Worm (Caenorhabditis elegans) whole organism, late embryonic: ENCODE measurements around the gene tebp-2.

ENCODE experiments used
- F13H6.1 ChIP-seq: sonication (generic microtip); optimal IDR thresholded peaks from 2 replicates; lab custom pipeline; 2016; ENCODE audit warnings: missing genetic modification characterization, missing compliant biosample characterization
- Y22D7AL.16 ChIP-seq: sonication (generic microtip); optimal IDR thresholded peaks from 2 replicates; lab custom pipeline; 2016; ENCODE audit warnings: missing genetic modification characterization, missing compliant biosample characterization
- ama-1 ChIP-seq: fragments of 150-350 bp; optimal IDR thresholded peaks from 2 replicates; lab custom pipeline; 2014
- ceh-34 ChIP-seq: sonication (generic microtip); optimal IDR thresholded peaks from 2 replicates; lab custom pipeline; 2016; ENCODE audit warnings: mild to moderate bottlenecking, missing genetic modification characterization, missing compliant biosample characterization
- fkh-10 ChIP-seq: fragments of 150-350 bp; optimal IDR thresholded peaks from 2 replicates; lab custom pipeline; 2014; ENCODE audit warnings: missing biosample characterization, missing genetic modification reagents, missing genetic modification characterization
- gmeb-2 ChIP-seq: sonication (generic microtip); optimal IDR thresholded peaks from 2 replicates; lab custom pipeline; 2016; ENCODE audit warnings: missing genetic modification characterization, inconsistent platforms, missing compliant biosample characterization
- nfya-1 ChIP-seq: sonication (generic microtip); optimal IDR thresholded peaks from 2 replicates; lab custom pipeline; 2017; ENCODE audit warnings: missing genetic modification characterization, mild to moderate bottlenecking, missing compliant biosample characterization, antibody characterized with exemption, moderate library complexity
- unc-55 ChIP-seq: sonication (generic microtip); optimal IDR thresholded peaks from 2 replicates; lab custom pipeline; 2017; ENCODE audit warnings: missing biosample characterization, missing genetic modification reagents, missing genetic modification characterization

DNA sequence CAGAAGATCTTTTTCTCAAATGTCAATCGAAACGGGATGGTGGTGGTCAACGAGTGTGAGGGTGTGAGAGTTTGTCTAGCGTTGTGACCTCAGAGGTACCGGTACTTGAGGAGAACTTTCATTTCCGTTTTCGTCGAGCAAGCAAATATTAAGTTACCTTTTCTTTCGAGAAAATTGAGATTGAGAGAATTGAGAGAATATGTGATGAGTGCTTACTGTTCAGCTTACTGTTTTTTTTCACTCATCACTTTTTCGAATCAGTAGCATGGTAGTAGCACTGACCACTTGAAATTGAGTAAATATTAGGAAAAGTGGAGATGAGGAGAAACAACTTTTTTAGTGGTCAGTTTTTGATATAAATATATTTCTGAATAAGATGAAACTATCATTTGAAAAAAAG, 32.6 kb downstream of the tebp-2 start, which contains the start of gene T12E12.6:
- no peak for TF ChIP-seq ceh-34 (tag; lab: Kevin White, UChicago)
- TF ChIP-seq fkh-10 (GFP tag; lab: Kevin White, UChicago): no peak
- TF ChIP-seq gmeb-2 (tag; lab: Kevin White, UChicago): no peak
- no peak for TF ChIP-seq unc-55 (GFP tag; lab: Kevin White, UChicago)
- TF ChIP-seq F13H6.1: no peak
- TF ChIP-seq nfya-1 (tag; lab: Kevin White, UChicago): no peak
- no peak for TF ChIP-seq ama-1 (lab: Kevin White, UChicago)
- no peak for TF ChIP-seq Y22D7AL.16
